Fruit fly (Drosophila melanogaster) whole organism, wandering third instar larva: Measurements from ENCODE around the gene CG15143.

Experiments
- Dif ChIP-seq: fragments of 200-275, 200-300 bp; sonication (Bioruptor generic); optimal IDR thresholded peaks from 2 replicates; lab custom pipeline; 2018; ENCODE audit warnings: missing biosample characterization, missing genetic modification characterization; ENCODE audit not compliant: partially characterized antibody
- Hr78 ChIP-seq: fragments of >200 bp; optimal IDR thresholded peaks from 2 replicates; lab custom pipeline; 2017; ENCODE audit warnings: missing biosample characterization, missing genetic modification characterization
- h ChIP-seq: fragments of 200-800 bp; sonication (Bioruptor generic); optimal IDR thresholded peaks from 3 replicates; lab custom pipeline; 2016; ENCODE audit warnings: missing biosample characterization, mild to moderate bottlenecking, missing genetic modification characterization
- psq ChIP-seq: fragments of 200-800 bp; sonication (Bioruptor generic); optimal IDR thresholded peaks from 3 replicates; lab custom pipeline; 2017; ENCODE audit warnings: missing biosample characterization, mild to moderate bottlenecking, missing genetic modification characterization, moderate library complexity

dm6 chr2L:17560125-17561019 lies 36.0 kb upstream of the CG15143 start:
- TF ChIP-seq h (GFP tag; lab: Kevin White, UChicago), result no peak
- TF ChIP-seq psq (GFP tag; lab: Kevin White, UChicago), result no peak
- TF ChIP-seq Hr78 (GFP tag; lab: Kevin White, UChicago), result no peak
- no peak for TF ChIP-seq Dif
